Fruit fly (Drosophila melanogaster) whole organism, embryonic: ENCODE results near the gene CG32074.
A peak's percentile ranks its signal among the peaks of the same experiment; 100 is the strongest.

Experiments
- Ada2b ChIP-seq: fragments of 200-800 bp; sonication (Bioruptor generic); IDR thresholded peaks from 2 replicates; pipeline ENCODE4 v1.3.6; 2022; ENCODE audit warnings: missing biosample characterization, missing genetic modification characterization
- Atf3 ChIP-seq: fragments of 200-800 bp; sonication (Bioruptor generic); optimal IDR thresholded peaks from 3 replicates; lab custom pipeline; 2016; ENCODE audit warnings: missing biosample characterization, missing genetic modification characterization
- Bteb2 ChIP-seq: fragments of 200-800 bp; sonication (Bioruptor generic); optimal IDR thresholded peaks from 2 replicates; lab custom pipeline; 2016; ENCODE audit warnings: missing biosample characterization, missing genetic modification characterization
- CG12236 ChIP-seq: fragments of 200-800 bp; sonication (Bioruptor generic); optimal IDR thresholded peaks from 2 replicates; lab custom pipeline; 2016; ENCODE audit warnings: missing biosample characterization, missing genetic modification characterization
- CG1233 ChIP-seq: fragments of 200-800 bp; sonication (Bioruptor generic); optimal IDR thresholded peaks from 4 replicates; lab custom pipeline; 2018; ENCODE audit warnings: missing biosample characterization, mild to moderate bottlenecking, missing genetic modification characterization
- CG12744 ChIP-seq: fragments of 200-800 bp; sonication (Bioruptor generic); optimal IDR thresholded peaks from 2 replicates; lab custom pipeline; 2016; ENCODE audit warnings: missing biosample characterization, missing genetic modification characterization
- CG13123 ChIP-seq: fragments of 200-800 bp; sonication (Bioruptor generic); optimal IDR thresholded peaks from 2 replicates; lab custom pipeline; 2016; ENCODE audit warnings: missing biosample characterization, missing genetic modification characterization
- CG13624 ChIP-seq: fragments of 200-800 bp; sonication (Bioruptor generic); optimal IDR thresholded peaks from 2 replicates; lab custom pipeline; 2016; ENCODE audit warnings: missing biosample characterization, missing genetic modification characterization
- CG14014 ChIP-seq: fragments of 200-800 bp; sonication (Bioruptor generic); IDR thresholded peaks from 2 replicates; pipeline ENCODE4 v1.3.6; 2022; ENCODE audit warnings: missing biosample characterization, missing genetic modification characterization
- CG14441 ChIP-seq: fragments of 200-800 bp; sonication (Bioruptor generic); IDR thresholded peaks from 2 replicates; pipeline ENCODE4 v1.3.6; 2022; ENCODE audit warnings: missing biosample characterization, missing genetic modification characterization
- CG14860 ChIP-seq: fragments of 200-800 bp; sonication (Bioruptor generic); IDR thresholded peaks from 3 replicates; pipeline ENCODE4 v1.3.6; 2022; ENCODE audit warnings: missing biosample characterization, missing genetic modification characterization; ENCODE audit not compliant: partially characterized antibody
- CG15514 ChIP-seq: fragments of 200-800 bp; sonication (Bioruptor generic); optimal IDR thresholded peaks from 3 replicates; lab custom pipeline; 2017; ENCODE audit warnings: missing biosample characterization, missing genetic modification characterization, mild to moderate bottlenecking, moderate library complexity, missing genetic modification reagents
- CG1602 ChIP-seq: fragments of 200-800 bp; sonication (Bioruptor generic); optimal IDR thresholded peaks from 3 replicates; lab custom pipeline; 2016; ENCODE audit warnings: missing biosample characterization, missing genetic modification characterization
- CG16815 ChIP-seq: fragments of 200-800 bp; sonication (Bioruptor generic); optimal IDR thresholded peaks from 3 replicates; lab custom pipeline; 2017; ENCODE audit warnings: missing biosample characterization, mild to moderate bottlenecking, missing genetic modification characterization
- CG17328 ChIP-seq: fragments of 200-800 bp; sonication (Bioruptor generic); IDR thresholded peaks from 2 replicates; pipeline ENCODE4 v1.3.6; 2022; ENCODE audit warnings: missing biosample characterization, missing genetic modification characterization
- CG18476 ChIP-seq: fragments of 200-800 bp; sonication (Bioruptor generic); optimal IDR thresholded peaks from 2 replicates; lab custom pipeline; 2016; ENCODE audit warnings: missing biosample characterization, mild to moderate bottlenecking, missing genetic modification characterization
- CG2120 ChIP-seq: fragments of 200-800 bp; sonication (Bioruptor generic); optimal IDR thresholded peaks from 3 replicates; lab custom pipeline; 2016; ENCODE audit warnings: missing biosample characterization, missing genetic modification characterization
- CG3065 ChIP-seq: fragments of 200-800 bp; sonication (Bioruptor generic); optimal IDR thresholded peaks from 2 replicates; lab custom pipeline; 2016; ENCODE audit warnings: missing biosample characterization, missing genetic modification characterization
- CG34422 ChIP-seq: fragments of 200-800 bp; sonication (Bioruptor generic); IDR thresholded peaks from 3 replicates; pipeline ENCODE4 v1.3.6; 2022; ENCODE audit warnings: missing biosample characterization, missing genetic modification characterization
- CG3847 ChIP-seq: fragments of 200-800 bp; sonication (Bioruptor generic); IDR thresholded peaks from 2 replicates; pipeline ENCODE4 v1.3.6; 2022; ENCODE audit warnings: missing biosample characterization, missing genetic modification characterization
- CG6683 ChIP-seq: fragments of 200-800 bp; sonication (Bioruptor generic); optimal IDR thresholded peaks from 2 replicates; lab custom pipeline; 2017; ENCODE audit warnings: missing biosample characterization, mild to moderate bottlenecking, missing genetic modification characterization, missing genetic modification reagents
- CG7372 ChIP-seq: fragments of 200-800 bp; sonication (Bioruptor generic); IDR thresholded peaks from 2 replicates; pipeline ENCODE4 v1.3.6; 2022; ENCODE audit warnings: missing biosample characterization, missing genetic modification characterization
- CG9932 ChIP-seq: fragments of 200-800 bp; sonication (Bioruptor generic); IDR thresholded peaks from 2 replicates; pipeline ENCODE4 v1.3.6; 2022; ENCODE audit warnings: missing biosample characterization, missing genetic modification characterization
- CHES-1-like ChIP-seq: fragments of 200-800 bp; sonication (Bioruptor generic); optimal IDR thresholded peaks from 2 replicates; lab custom pipeline; 2016; ENCODE audit warnings: missing biosample characterization, missing genetic modification characterization
- Deaf1 ChIP-seq: fragments of 200-800 bp; optimal IDR thresholded peaks from 3 replicates; lab custom pipeline; 2019; ENCODE audit warnings: missing biosample characterization, mild to moderate bottlenecking, missing genetic modification characterization, moderate library complexity
- Fer3 ChIP-seq: fragments of 200-800 bp; sonication (Bioruptor generic); optimal IDR thresholded peaks from 2 replicates; lab custom pipeline; 2018; ENCODE audit warnings: missing biosample characterization, mild to moderate bottlenecking, missing genetic modification characterization, moderate library complexity
- NC2α ChIP-seq: fragments of 200-800 bp; sonication (Bioruptor generic); optimal IDR thresholded peaks from 2 replicates; lab custom pipeline; 2016; ENCODE audit warnings: missing biosample characterization, missing genetic modification characterization
- Poxn ChIP-seq: fragments of 200-800 bp; sonication (Bioruptor generic); IDR thresholded peaks from 2 replicates; pipeline ENCODE4 v1.3.6; 2022; ENCODE audit warnings: missing biosample characterization, missing genetic modification characterization
- Six4 ChIP-seq: fragments of 200-800 bp; sonication (Bioruptor generic); optimal IDR thresholded peaks from 2 replicates; lab custom pipeline; 2016; ENCODE audit warnings: missing biosample characterization, missing genetic modification characterization
- Sry-β ChIP-seq: fragments of 200-800 bp; sonication (Bioruptor generic); optimal IDR thresholded peaks from 2 replicates; lab custom pipeline; 2018; ENCODE audit warnings: missing biosample characterization, mild to moderate bottlenecking, missing genetic modification characterization, moderate library complexity
- ab ChIP-seq: fragments of 200-800 bp; sonication (Bioruptor generic); optimal IDR thresholded peaks from 2 replicates; lab custom pipeline; 2016; ENCODE audit warnings: missing biosample characterization, missing genetic modification characterization
- btn ChIP-seq: fragments of 200-800 bp; sonication (Bioruptor generic); optimal IDR thresholded peaks from 2 replicates; lab custom pipeline; 2016; ENCODE audit warnings: missing biosample characterization, missing genetic modification characterization
- cato ChIP-seq: fragments of 200-800 bp; sonication (Bioruptor generic); optimal IDR thresholded peaks from 2 replicates; lab custom pipeline; 2016; ENCODE audit warnings: missing biosample characterization, missing genetic modification characterization, borderline replicate concordance
- crol ChIP-seq: fragments of 200-800 bp; sonication (Bioruptor generic); IDR thresholded peaks from 2 replicates; pipeline ENCODE4 v1.3.6; 2022; ENCODE audit warnings: missing biosample characterization, missing genetic modification characterization
- dan ChIP-seq: fragments of 200-800 bp; sonication (Bioruptor generic); IDR thresholded peaks from 2 replicates; pipeline ENCODE4 v1.3.6; 2022; ENCODE audit warnings: missing biosample characterization, missing genetic modification characterization
- ems ChIP-seq: fragments of 200-800 bp; sonication (Bioruptor generic); optimal IDR thresholded peaks from 3 replicates; lab custom pipeline; 2016; ENCODE audit warnings: missing biosample characterization, missing genetic modification characterization
- en ChIP-seq: fragments of 200-800 bp; sonication (Bioruptor generic); optimal IDR thresholded peaks from 2 replicates; lab custom pipeline; 2016; ENCODE audit warnings: missing biosample characterization, missing genetic modification characterization
- ewg ChIP-seq: fragments of 200-800 bp; sonication (Bioruptor generic); optimal IDR thresholded peaks from 3 replicates; lab custom pipeline; 2017; ENCODE audit warnings: mild to moderate bottlenecking, missing biosample characterization, missing genetic modification reagents, missing genetic modification characterization
- grn ChIP-seq: fragments of 200-800 bp; sonication (Bioruptor generic); optimal IDR thresholded peaks from 3 replicates; lab custom pipeline; 2017; ENCODE audit warnings: missing biosample characterization, missing genetic modification characterization
- gro ChIP-seq: fragments of 200-800 bp; sonication (Bioruptor generic); optimal IDR thresholded peaks from 2 replicates; lab custom pipeline; 2016; ENCODE audit warnings: missing biosample characterization, missing genetic modification characterization
- hb ChIP-seq: fragments of 200-800 bp; sonication (Bioruptor generic); IDR thresholded peaks from 3 replicates; pipeline ENCODE4 v1.3.6; 2022; ENCODE audit warnings: missing biosample characterization, missing genetic modification characterization; ENCODE audit not compliant: partially characterized antibody
- hth ChIP-seq: fragments of >200 bp; optimal IDR thresholded peaks from 2 replicates; lab custom pipeline; 2017; ENCODE audit warnings: inconsistent platforms
- insv ChIP-seq, 2 experiments: fragments of 200-800 bp; sonication (Bioruptor generic); optimal IDR thresholded peaks; 3 replicates each; lab custom pipeline; 2016 to 2018; ENCODE audit warnings: missing biosample characterization in 2 of 2, missing genetic modification characterization in 2 of 2
- jumu ChIP-seq: fragments of 200-800 bp; sonication (Bioruptor generic); optimal IDR thresholded peaks from 3 replicates; lab custom pipeline; 2016; ENCODE audit warnings: missing biosample characterization, missing genetic modification characterization
- lov ChIP-seq, 2 experiments: fragments of 200-800 bp in 1 of 2; fragments of >200 bp in 1 of 2; sonication (Bioruptor generic) in 1 of 2; IDR thresholded peaks in 1 of 2; optimal IDR thresholded peaks in 1 of 2; 2 replicates in 1 of 2; 3 replicates in 1 of 2; pipeline versions ENCODE4 v1.3.6 to Lab custom; 2017 to 2022; ENCODE audit warnings: missing biosample characterization in 1 of 2, missing genetic modification characterization in 1 of 2
- nau ChIP-seq: fragments of 200-800 bp; sonication (Bioruptor generic); optimal IDR thresholded peaks from 3 replicates; lab custom pipeline; 2017; ENCODE audit warnings: missing biosample characterization, mild to moderate bottlenecking, missing genetic modification characterization, missing genetic modification reagents
- pb ChIP-seq: fragments of 200-800 bp; sonication (Bioruptor generic); optimal IDR thresholded peaks from 3 replicates; lab custom pipeline; 2016; ENCODE audit warnings: missing biosample characterization, missing genetic modification characterization
- run ChIP-seq: fragments of 200-800 bp; sonication (Bioruptor generic); optimal IDR thresholded peaks from 3 replicates; lab custom pipeline; 2018; ENCODE audit warnings: missing biosample characterization, mild to moderate bottlenecking, missing genetic modification characterization
- zf30C ChIP-seq: fragments of 200-800 bp; sonication (Bioruptor generic); optimal IDR thresholded peaks from 3 replicates; lab custom pipeline; 2018; ENCODE audit warnings: missing biosample characterization, mild to moderate bottlenecking, missing genetic modification characterization
- zfh1 ChIP-seq: fragments of 200-800 bp; sonication (Bioruptor generic); IDR thresholded peaks from 3 replicates; pipeline ENCODE4 v1.3.6; 2022; ENCODE audit warnings: missing biosample characterization, missing genetic modification characterization
- zfh2 ChIP-seq: fragments of 200-800 bp; sonication (Bioruptor generic); optimal IDR thresholded peaks from 2 replicates; lab custom pipeline; 2016; ENCODE audit warnings: missing biosample characterization, missing genetic modification characterization

Gene CG32074

DNA sequence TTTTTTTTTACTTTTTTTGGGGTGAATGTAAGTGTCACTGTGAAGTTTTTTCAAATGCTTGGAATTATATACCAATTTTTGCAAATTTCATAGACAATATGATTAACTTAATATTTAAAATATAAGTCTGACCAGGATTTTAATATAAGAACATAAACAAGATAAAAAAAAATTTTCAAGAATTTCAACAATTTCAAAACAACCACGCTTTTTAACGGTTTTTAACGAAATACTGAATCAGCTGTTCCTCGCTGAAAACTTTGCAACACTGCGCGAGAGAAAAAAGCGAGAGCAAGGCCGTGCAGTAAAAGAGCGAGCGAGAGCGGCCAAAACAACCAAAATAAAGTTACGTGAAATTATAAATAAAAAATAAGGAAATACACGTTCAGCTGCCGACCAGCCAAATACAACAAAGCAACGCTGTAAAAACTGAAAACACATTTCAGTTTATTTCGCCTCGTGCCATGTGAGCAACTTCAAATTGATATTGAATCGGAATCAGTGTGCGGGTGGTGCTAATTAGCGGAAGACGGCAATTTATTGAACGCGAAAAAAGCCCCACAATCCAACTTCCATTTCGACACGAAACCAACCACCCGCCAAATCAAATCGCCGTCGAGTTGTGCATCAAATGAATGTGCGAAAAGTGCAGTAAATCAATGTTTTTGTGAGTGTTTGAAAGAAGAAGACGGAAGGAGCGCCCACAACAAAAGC lies 35.8 kb downstream of the CG32074 start, which contains the start of the genes CG46439, Iyd and CG33947 (continued):
- TF ChIP-seq crol (GFP tag; lab: Robert Waterston, UW) (no peak), jumu (no peak), Poxn (GFP tag; lab: Robert Waterston, UW) (no peak), CG7372 (no peak), CG3065 (GFP tag; lab: Kevin White, UChicago) (no peak), CG9932 (GFP tag; lab: Robert Waterston, UW) (no peak), gro (GFP tag; lab: Kevin White, UChicago) (no peak), dan (GFP tag; lab: Robert Waterston, UW) (no peak), CG15514 (peak; percentile 71), CHES-1-like (GFP tag; lab: Kevin White, UChicago) (no peak), CG18476 (GFP tag; lab: Kevin White, UChicago) (no peak), CG12744 (GFP tag; lab: Kevin White, UChicago) (no peak), ewg (no peak), lov (optimal IDR thresholded peaks at IDR 0.05; lab: Kevin White, UChicago) (no peak), lov (GFP tag; IDR thresholded peaks at IDR 0.05; lab: Robert Waterston, UW) (no peak), Six4 (GFP tag; lab: Kevin White, UChicago) (no peak), CG14441 (GFP tag; lab: Robert Waterston, UW) (peak; percentile 29; the same call in 1 of the 2 replicates), insv (GFP tag; optimal IDR thresholded peaks at IDR 0.05; lab: Kevin White, UChicago) (no peak), nau (GFP tag; lab: Kevin White, UChicago) (peak; percentile 59), CG1233 (no peak), hb (GFP tag; lab: Robert Waterston, UW) (no peak), CG14860 (GFP tag; lab: Robert Waterston, UW) (no peak), grn (GFP tag; lab: Kevin White, UChicago) (no peak), CG16815 (GFP tag; lab: Kevin White, UChicago) (no peak), CG1602 (GFP tag; lab: Kevin White, UChicago) (no peak), zfh2 (GFP tag; lab: Kevin White, UChicago) (peak; percentile 22), CG12236 (no peak), hth (no peak), run (tag; lab: Kevin White, UChicago) (no peak), ems (GFP tag; lab: Kevin White, UChicago) (peak; percentile 9), Ada2b (no peak), NC2α (GFP tag; lab: Kevin White, UChicago) (no peak), CG34422 (no peak; the same call in 2 of the 3 replicates), zfh1 (0 out of 3 replicates have a peak, but pooled peaks have one; percentile 32), cato (GFP tag; lab: Kevin White, UChicago) (no peak), en (GFP tag; lab: Kevin White, UChicago) (no peak), Deaf1 (tag; lab: Kevin White, UChicago) (peak; percentile 46), pb (GFP tag; lab: Kevin White, UChicago) (no peak), btn (GFP tag; lab: Kevin White, UChicago) (no peak), CG13624 (no peak), CG3847 (GFP tag; lab: Robert Waterston, UW) (no peak), CG6683 (GFP tag; lab: Kevin White, UChicago) (no peak), Bteb2 (GFP tag; lab: Kevin White, UChicago) (no peak), Atf3 (no peak), CG14014 (GFP tag; lab: Robert Waterston, UW) (no peak), Fer3 (tag; lab: Kevin White, UChicago) (no peak), Sry-β (no peak), CG2120 (GFP tag; lab: Kevin White, UChicago) (peak; percentile 26), zf30C (no peak), CG17328 (GFP tag; lab: Robert Waterston, UW) (no peak), CG13123 (GFP tag; lab: Kevin White, UChicago) (no peak), ab (no peak)
